Comparison of ENCODE assay signal across 2 worm cellular contexts in genomic region chrIII:8852402-8852801, ce11.
TF ChIP-seq lines count a peak whose summit lies in the region.

No protein-coding gene starts in this region.

TF ChIP-seq in whole organism, L4 larva, 104 proteins besides CTCF, POLR2A, EP300 and RAD21:
- TF ChIP-seq lin-38 (GFP tag; IDR thresholded peaks at IDR 0.05; lab: Robert Waterston, UW) = peak; percentile 37
TF ChIP-seq in whole organism, L4 larva: peak in this region for 1; not testable (repeated sequence) for 103.

TF ChIP-seq in whole organism, young adult, 124 proteins besides CTCF, POLR2A, EP300 and RAD21:
- TF ChIP-seq madf-8 (GFP tag; conservative IDR thresholded peaks at IDR 0.05; lab: Robert Waterston, UW) (peak; percentile 89), F33H1.4 (GFP tag; IDR thresholded peaks at IDR 0.05; lab: Robert Waterston, UW) (peak; percentile 42; the same call in 1 of the 2 replicates), madf-6 (GFP tag; IDR thresholded peaks at IDR 0.05; lab: Robert Waterston, UW) (peak; percentile 83), mcd-1 (GFP tag; IDR thresholded peaks at IDR 0.05; lab: Robert Waterston, UW) (peak; percentile 71), D2030.7 (GFP tag; IDR thresholded peaks at IDR 0.05; lab: Robert Waterston, UW) (peak; percentile 46; the same call in 1 of the 2 replicates)
